Fruit fly (Drosophila melanogaster) whole organism, embryonic: ENCODE measurements around the gene holn1.
A peak's percentile ranks its signal among the peaks of the same experiment; 100 is the strongest.

Experiments
- Atf-2 ChIP-seq: fragments of 200-800 bp; sonication (Bioruptor generic); optimal IDR thresholded peaks from 2 replicates; lab custom pipeline; 2016; ENCODE audit warnings: missing biosample characterization, missing genetic modification characterization
- CG10979 ChIP-seq: fragments of 200-800 bp; sonication (Bioruptor generic); optimal IDR thresholded peaks from 2 replicates; lab custom pipeline; 2018; ENCODE audit warnings: missing biosample characterization, mild to moderate bottlenecking, missing genetic modification characterization, moderate library complexity
- CG11504 ChIP-seq: fragments of 200-800 bp; sonication (Bioruptor generic); optimal IDR thresholded peaks from 3 replicates; lab custom pipeline; 2019; ENCODE audit warnings: missing biosample characterization, mild to moderate bottlenecking, missing genetic modification characterization, moderate library complexity
- CG11695 ChIP-seq: fragments of 200-800 bp; sonication (Bioruptor generic); IDR thresholded peaks from 3 replicates; pipeline ENCODE4 v1.3.6; 2022; ENCODE audit warnings: missing biosample characterization, missing genetic modification characterization
- CG12155 ChIP-seq: fragments of 200-800 bp; sonication (Bioruptor generic); optimal IDR thresholded peaks from 3 replicates; lab custom pipeline; 2016; ENCODE audit warnings: missing biosample characterization, missing genetic modification characterization
- CG12659 ChIP-seq: fragments of 200-800 bp; sonication (Bioruptor generic); optimal IDR thresholded peaks from 3 replicates; lab custom pipeline; 2017; ENCODE audit warnings: mild to moderate bottlenecking, missing biosample characterization, missing genetic modification reagents, missing genetic modification characterization
- CG13624 ChIP-seq: fragments of 200-800 bp; sonication (Bioruptor generic); optimal IDR thresholded peaks from 2 replicates; lab custom pipeline; 2016; ENCODE audit warnings: missing biosample characterization, missing genetic modification characterization
- CG15696 ChIP-seq: fragments of 200-800 bp; sonication (Bioruptor generic); optimal IDR thresholded peaks from 2 replicates; lab custom pipeline; 2019; ENCODE audit warnings: missing biosample characterization, mild to moderate bottlenecking, missing genetic modification characterization, moderate library complexity
- CG17328 ChIP-seq: fragments of 200-800 bp; sonication (Bioruptor generic); IDR thresholded peaks from 2 replicates; pipeline ENCODE4 v1.3.6; 2022; ENCODE audit warnings: missing biosample characterization, missing genetic modification characterization
- CG1832 ChIP-seq: fragments of 200-800 bp; sonication (Bioruptor generic); optimal IDR thresholded peaks from 2 replicates; lab custom pipeline; 2017; ENCODE audit warnings: missing biosample characterization, mild to moderate bottlenecking, missing genetic modification characterization, inconsistent platforms
- CG18619 ChIP-seq: fragments of 200-800 bp; sonication (Bioruptor generic); optimal IDR thresholded peaks from 3 replicates; lab custom pipeline; 2017; ENCODE audit warnings: missing biosample characterization, mild to moderate bottlenecking, missing genetic modification characterization
- CG3407 ChIP-seq: fragments of 200-800 bp; sonication (Bioruptor generic); optimal IDR thresholded peaks from 2 replicates; lab custom pipeline; 2018; ENCODE audit warnings: missing biosample characterization, mild to moderate bottlenecking, missing genetic modification characterization
- CG3726 ChIP-seq: fragments of 200-800 bp; sonication (Bioruptor generic); IDR thresholded peaks from 3 replicates; pipeline ENCODE4, ENCODE4 v1.3.6; 2022; ENCODE audit warnings: missing biosample characterization, missing genetic modification characterization
- CG5245 ChIP-seq: fragments of 200-800 bp; sonication (Bioruptor generic); optimal IDR thresholded peaks from 3 replicates; lab custom pipeline; 2016; ENCODE audit warnings: missing biosample characterization, missing genetic modification characterization
- CG5953 ChIP-seq: fragments of 200-800 bp; sonication (Bioruptor generic); IDR thresholded peaks from 2 replicates; pipeline ENCODE4 v1.3.6; 2022; ENCODE audit warnings: missing biosample characterization, missing genetic modification characterization
- CG6254 ChIP-seq: fragments of 200-800 bp; sonication (Bioruptor generic); optimal IDR thresholded peaks from 3 replicates; lab custom pipeline; 2017; ENCODE audit warnings: mild to moderate bottlenecking, missing biosample characterization, missing genetic modification reagents, missing genetic modification characterization
- CG6689 ChIP-seq: fragments of 200-800 bp; sonication (Bioruptor generic); IDR thresholded peaks from 2 replicates; pipeline ENCODE4 v1.3.6; 2022; ENCODE audit warnings: missing biosample characterization, missing genetic modification characterization
- CG7928 ChIP-seq: fragments of 200-800 bp; sonication (Bioruptor generic); optimal IDR thresholded peaks from 2 replicates; lab custom pipeline; 2017; ENCODE audit warnings: missing biosample characterization, mild to moderate bottlenecking, missing genetic modification characterization
- CG8944 ChIP-seq: fragments of 200-800 bp; sonication (Bioruptor generic); optimal IDR thresholded peaks from 3 replicates; lab custom pipeline; 2016; ENCODE audit warnings: missing biosample characterization, missing genetic modification characterization
- CHES-1-like ChIP-seq: fragments of 200-800 bp; sonication (Bioruptor generic); optimal IDR thresholded peaks from 2 replicates; lab custom pipeline; 2016; ENCODE audit warnings: missing biosample characterization, missing genetic modification characterization
- CrebB ChIP-seq: fragments of 200-800 bp; sonication (Bioruptor generic); optimal IDR thresholded peaks from 3 replicates; lab custom pipeline; 2018; ENCODE audit warnings: missing biosample characterization, mild to moderate bottlenecking, missing genetic modification characterization
- D19A ChIP-seq: fragments of 200-800 bp; optimal IDR thresholded peaks from 3 replicates; lab custom pipeline; 2019; ENCODE audit warnings: missing biosample characterization, mild to moderate bottlenecking, missing genetic modification characterization, moderate library complexity
- Drgx ChIP-seq: fragments of 200-800 bp; sonication (Bioruptor generic); IDR thresholded peaks from 2 replicates; pipeline ENCODE4 v1.3.6; 2022; ENCODE audit warnings: missing biosample characterization, missing genetic modification characterization
- Elba2 ChIP-seq: fragments of 200-800 bp; sonication (Bioruptor generic); optimal IDR thresholded peaks from 3 replicates; lab custom pipeline; 2016; ENCODE audit warnings: missing biosample characterization, missing genetic modification characterization
- Gsc ChIP-seq: fragments of 200-800 bp; sonication (Bioruptor generic); IDR thresholded peaks from 2 replicates; pipeline ENCODE4 v1.3.6; 2022; ENCODE audit warnings: missing biosample characterization, missing genetic modification characterization
- HLH54F ChIP-seq: fragments of 200-800 bp; sonication (Bioruptor generic); optimal IDR thresholded peaks from 3 replicates; lab custom pipeline; 2016; ENCODE audit warnings: missing biosample characterization, missing genetic modification characterization
- Hmr ChIP-seq: fragments of 200-800 bp; sonication (Bioruptor generic); optimal IDR thresholded peaks from 3 replicates; lab custom pipeline; 2017; ENCODE audit warnings: mild to moderate bottlenecking, missing biosample characterization, missing genetic modification reagents, missing genetic modification characterization
- Mad ChIP-seq: fragments of 200-800 bp; sonication (Bioruptor generic); optimal IDR thresholded peaks from 2 replicates; lab custom pipeline; 2016; ENCODE audit warnings: missing biosample characterization, missing genetic modification characterization
- Mes4 ChIP-seq: fragments of 200-800 bp; sonication (Bioruptor generic); optimal IDR thresholded peaks from 2 replicates; lab custom pipeline; 2016; ENCODE audit warnings: missing biosample characterization, missing genetic modification characterization
- Oli ChIP-seq: fragments of 200-800 bp; sonication (Bioruptor generic); optimal IDR thresholded peaks from 2 replicates; lab custom pipeline; 2018; ENCODE audit warnings: missing biosample characterization, mild to moderate bottlenecking, missing genetic modification characterization, moderate library complexity
- Taf1 ChIP-seq: fragments of 200-800 bp; sonication (Bioruptor generic); IDR thresholded peaks from 2 replicates; pipeline ENCODE4 v1.3.6; 2022; ENCODE audit warnings: missing biosample characterization, missing genetic modification characterization
- YL-1 ChIP-seq: fragments of 200-800 bp; sonication (Bioruptor generic); optimal IDR thresholded peaks from 3 replicates; lab custom pipeline; 2017; ENCODE audit warnings: missing biosample characterization, mild to moderate bottlenecking, missing genetic modification characterization
- ac ChIP-seq: fragments of 200-800 bp; sonication (Bioruptor generic); optimal IDR thresholded peaks from 3 replicates; lab custom pipeline; 2017; ENCODE audit warnings: missing biosample characterization, mild to moderate bottlenecking, missing genetic modification characterization
- crc ChIP-seq: fragments of 200-800 bp; sonication (Bioruptor generic); optimal IDR thresholded peaks from 2 replicates; lab custom pipeline; 2016; ENCODE audit warnings: missing biosample characterization, missing genetic modification characterization
- dan ChIP-seq: fragments of 200-800 bp; sonication (Bioruptor generic); IDR thresholded peaks from 2 replicates; pipeline ENCODE4 v1.3.6; 2022; ENCODE audit warnings: missing biosample characterization, missing genetic modification characterization
- dmrt99B ChIP-seq: fragments of 200-800 bp; sonication (Bioruptor generic); optimal IDR thresholded peaks from 2 replicates; lab custom pipeline; 2018; ENCODE audit warnings: missing biosample characterization, mild to moderate bottlenecking, missing genetic modification characterization, moderate library complexity
- fd96Cb ChIP-seq: fragments of 200-800 bp; sonication (Bioruptor generic); optimal IDR thresholded peaks from 2 replicates; lab custom pipeline; 2018; ENCODE audit warnings: missing biosample characterization, mild to moderate bottlenecking, missing genetic modification characterization, moderate library complexity
- hkb ChIP-seq, 2 experiments: fragments of 200-800 bp in 1 of 2; fragments of >200 bp in 1 of 2; sonication (Bioruptor generic) in 1 of 2; IDR thresholded peaks in 1 of 2; optimal IDR thresholded peaks in 1 of 2; 2 replicates each; pipeline versions ENCODE4 v1.3.6 to Lab custom; 2017 to 2022; ENCODE audit warnings: missing biosample characterization in 1 of 2, missing genetic modification characterization in 1 of 2
- jigr1 ChIP-seq: fragments of 200-800 bp; sonication (Bioruptor generic); IDR thresholded peaks from 3 replicates; pipeline ENCODE4 v1.3.6; 2022; ENCODE audit warnings: missing biosample characterization, missing genetic modification characterization
- lola ChIP-seq, 3 experiments: fragments of >200 bp in 2 of 3; fragments of 200-800 bp in 1 of 3; sonication (Bioruptor generic) in 1 of 3; optimal IDR thresholded peaks; 2 replicates each; lab custom pipeline; 2017 to 2019; ENCODE audit warnings: missing biosample characterization in 3 of 3, missing genetic modification characterization in 3 of 3, mild to moderate bottlenecking in 1 of 3, moderate library complexity in 1 of 3
- mld ChIP-seq: fragments of 200-800 bp; sonication (Bioruptor generic); IDR thresholded peaks from 3 replicates; pipeline ENCODE4 v1.3.6; 2022; ENCODE audit warnings: missing biosample characterization, missing genetic modification characterization; ENCODE audit not compliant: partially characterized antibody
- nom ChIP-seq: fragments of 200-800 bp; sonication (Bioruptor generic); optimal IDR thresholded peaks from 2 replicates; lab custom pipeline; 2017; ENCODE audit warnings: missing biosample characterization, missing genetic modification characterization, mild to moderate bottlenecking, moderate library complexity, missing genetic modification reagents
- p53 ChIP-seq: fragments of 200-800 bp; sonication (Bioruptor generic); optimal IDR thresholded peaks from 2 replicates; lab custom pipeline; 2016; ENCODE audit warnings: missing biosample characterization, missing genetic modification characterization
- sens-2 ChIP-seq: fragments of 200-800 bp; sonication (Bioruptor generic); IDR thresholded peaks from 2 replicates; pipeline ENCODE4 v1.3.6; 2022; ENCODE audit warnings: missing biosample characterization, missing genetic modification characterization
- slbo ChIP-seq: fragments of 200-800 bp; sonication (Bioruptor generic); IDR thresholded peaks from 2 replicates; pipeline ENCODE4 v1.3.6; 2022; ENCODE audit warnings: missing biosample characterization, missing genetic modification characterization
- sqz ChIP-seq: fragments of 200-800 bp; sonication (Bioruptor generic); optimal IDR thresholded peaks from 3 replicates; lab custom pipeline; 2018; ENCODE audit warnings: missing biosample characterization, mild to moderate bottlenecking, missing genetic modification characterization
- ssp ChIP-seq: fragments of 200-800 bp; sonication (Bioruptor generic); IDR thresholded peaks from 2 replicates; pipeline ENCODE4 v1.3.6; 2022; ENCODE audit warnings: missing biosample characterization, missing genetic modification characterization
- tgo ChIP-seq: fragments of 200-800 bp; sonication (Bioruptor generic); IDR thresholded peaks from 3 replicates; pipeline ENCODE4 v1.3.6; 2022; ENCODE audit warnings: missing biosample characterization, missing genetic modification characterization
- trem ChIP-seq: fragments of 200-800 bp; optimal IDR thresholded peaks from 3 replicates; lab custom pipeline; 2019; ENCODE audit warnings: missing biosample characterization, mild to moderate bottlenecking, missing genetic modification characterization, moderate library complexity

The holn1 gene

dm6 chr2L:10386208-10386805 lies 49.5 kb upstream of the holn1 start, which contains the start of the genes Cdk1 and mRpS7 (continued):
- TF ChIP-seq ssp (GFP tag; lab: Robert Waterston, UW) (peak; percentile 71), Hmr (GFP tag; lab: Kevin White, UChicago) (peak; percentile 73), CG6689 (GFP tag; lab: Robert Waterston, UW) (peak; percentile 78; the same call in 1 of the 2 replicates), Elba2 (GFP tag; lab: Kevin White, UChicago) (peak; percentile 29), Oli (tag; lab: Kevin White, UChicago) (peak; percentile 77), CG12155 (GFP tag; lab: Kevin White, UChicago) (peak; percentile 69), Gsc (GFP tag; lab: Robert Waterston, UW) (no peak), tgo (GFP tag; lab: Robert Waterston, UW) (peak; percentile 61), ac (GFP tag; lab: Kevin White, UChicago) (no peak), CG11504 (tag; lab: Kevin White, UChicago) (peak; percentile 85), CG1832 (GFP tag; lab: Kevin White, UChicago) (no peak), Atf-2 (peak; percentile 38), sqz (GFP tag; lab: Kevin White, UChicago) (peak; percentile 39), dan (GFP tag; lab: Robert Waterston, UW) (no peak), nom (GFP tag; lab: Kevin White, UChicago) (no peak), CG7928 (GFP tag; lab: Kevin White, UChicago) (peak; percentile 18), Mes4 (GFP tag; lab: Kevin White, UChicago) (peak; percentile 47), CG5245 (peak; percentile 30), CG12659 (peak; percentile 76), trem (tag; lab: Kevin White, UChicago) (peak; percentile 61), dmrt99B (tag; lab: Kevin White, UChicago) (peak; percentile 78), CG3726 (GFP tag; lab: Robert Waterston, UW) (0 out of 3 replicates have a peak, but pooled peaks have one; percentile 54), CG11695 (peak; percentile 70), YL-1 (GFP tag; lab: Kevin White, UChicago) (peak; percentile 26), p53 (GFP tag; lab: Kevin White, UChicago) (no peak), crc (GFP tag; lab: Kevin White, UChicago) (peak; percentile 10), Mad (peak; percentile 40), HLH54F (GFP tag; lab: Kevin White, UChicago) (peak; percentile 64), slbo (GFP tag; lab: Robert Waterston, UW) (peak; percentile 78), CG18619 (GFP tag; lab: Kevin White, UChicago) (peak; percentile 72), CG10979 (tag; lab: Kevin White, UChicago) (peak; percentile 70), CG15696 (tag; lab: Kevin White, UChicago) (peak; percentile 60), hkb (optimal IDR thresholded peaks at IDR 0.05; lab: Kevin White, UChicago) (no peak), hkb (GFP tag; IDR thresholded peaks at IDR 0.05; lab: Robert Waterston, UW) (peak; percentile 82), D19A (tag; lab: Kevin White, UChicago) (peak; percentile 68), Drgx (peak; percentile 53; the same call in 1 of the 2 replicates), jigr1 (GFP tag; lab: Robert Waterston, UW) (peak; percentile 65; the same call in 1 of the 3 replicates), CrebB (no peak), CG3407 (GFP tag; lab: Kevin White, UChicago) (peak; percentile 44), lola (GFP tag; optimal IDR thresholded peaks at IDR 0.05; lab: Kevin White, UChicago) (peak in 1 of 3 experiments; percentile 72), mld (GFP tag; lab: Robert Waterston, UW) (no peak), Taf1 (0 out of 2 replicates have a peak, but pooled peaks have one; percentile 37), CG6254 (peak; percentile 38), CHES-1-like (peak; percentile 47), fd96Cb (tag; lab: Kevin White, UChicago) (peak; percentile 77), CG8944 (peak; percentile 42), sens-2 (GFP tag; lab: Robert Waterston, UW) (0 out of 2 replicates have a peak, but pooled peaks have one; percentile 20), CG5953 (0 out of 2 replicates have a peak, but pooled peaks have one; percentile 52), CG17328 (peak; percentile 70), CG13624 (GFP tag; lab: Kevin White, UChicago) (peak; percentile 63)
